Fruit fly (Drosophila melanogaster) whole organism, embryonic: Measurements from ENCODE around the gene CCT7.

Experiments
- Adf1 ChIP-seq: fragments of 200-800 bp; sonication (Bioruptor generic); IDR thresholded peaks from 2 replicates; pipeline ENCODE4 v1.3.6; 2022; ENCODE audit warnings: missing biosample characterization, missing genetic modification characterization
- Asciz ChIP-seq: fragments of 200-800 bp; sonication (Bioruptor generic); optimal IDR thresholded peaks from 2 replicates; lab custom pipeline; 2017; ENCODE audit warnings: missing biosample characterization, mild to moderate bottlenecking, missing genetic modification characterization, missing genetic modification reagents
- Atf-2 ChIP-seq: fragments of 200-800 bp; sonication (Bioruptor generic); optimal IDR thresholded peaks from 2 replicates; lab custom pipeline; 2016; ENCODE audit warnings: missing biosample characterization, missing genetic modification characterization
- Awh ChIP-seq: fragments of 200-800 bp; sonication (Bioruptor generic); IDR thresholded peaks from 2 replicates; pipeline ENCODE4, ENCODE4 v1.3.6; 2022; ENCODE audit warnings: missing biosample characterization, missing genetic modification characterization
- CG10267 ChIP-seq: fragments of 200-800 bp; sonication (Bioruptor generic); optimal IDR thresholded peaks from 2 replicates; lab custom pipeline; 2018; ENCODE audit warnings: missing biosample characterization, mild to moderate bottlenecking, missing genetic modification characterization, moderate library complexity
- CG12219 ChIP-seq: fragments of 200-800 bp; sonication (Bioruptor generic); optimal IDR thresholded peaks from 3 replicates; lab custom pipeline; 2018; ENCODE audit warnings: missing biosample characterization, mild to moderate bottlenecking, missing genetic modification characterization
- CG13123 ChIP-seq: fragments of 200-800 bp; sonication (Bioruptor generic); optimal IDR thresholded peaks from 2 replicates; lab custom pipeline; 2016; ENCODE audit warnings: missing biosample characterization, missing genetic modification characterization
- CG14014 ChIP-seq: fragments of 200-800 bp; sonication (Bioruptor generic); IDR thresholded peaks from 2 replicates; pipeline ENCODE4 v1.3.6; 2022; ENCODE audit warnings: missing biosample characterization, missing genetic modification characterization
- CG14710 ChIP-seq: fragments of 200-800 bp; sonication (Bioruptor generic); optimal IDR thresholded peaks from 3 replicates; lab custom pipeline; 2019; ENCODE audit warnings: missing biosample characterization, mild to moderate bottlenecking, missing genetic modification characterization, moderate library complexity
- CG15073 ChIP-seq: fragments of 200-800 bp; sonication (Bioruptor generic); optimal IDR thresholded peaks from 2 replicates; lab custom pipeline; 2016; ENCODE audit warnings: missing biosample characterization, missing genetic modification characterization
- CG15269 ChIP-seq: fragments of 200-800 bp; sonication (Bioruptor generic); optimal IDR thresholded peaks from 2 replicates; lab custom pipeline; 2018; ENCODE audit warnings: missing biosample characterization, mild to moderate bottlenecking, missing genetic modification characterization, moderate library complexity
- CG15696 ChIP-seq: fragments of 200-800 bp; sonication (Bioruptor generic); optimal IDR thresholded peaks from 2 replicates; lab custom pipeline; 2019; ENCODE audit warnings: missing biosample characterization, mild to moderate bottlenecking, missing genetic modification characterization, moderate library complexity
- CG16815 ChIP-seq: fragments of 200-800 bp; sonication (Bioruptor generic); optimal IDR thresholded peaks from 3 replicates; lab custom pipeline; 2017; ENCODE audit warnings: missing biosample characterization, mild to moderate bottlenecking, missing genetic modification characterization
- CG18262 ChIP-seq: fragments of 200-800 bp; optimal IDR thresholded peaks from 3 replicates; lab custom pipeline; 2019; ENCODE audit warnings: missing biosample characterization, mild to moderate bottlenecking, missing genetic modification characterization, moderate library complexity
- CG30403 ChIP-seq: fragments of 200-800 bp; sonication (Bioruptor generic); optimal IDR thresholded peaks from 3 replicates; lab custom pipeline; 2016; ENCODE audit warnings: missing biosample characterization, missing genetic modification characterization
- CG34376 ChIP-seq: fragments of 200-800 bp; sonication (Bioruptor generic); optimal IDR thresholded peaks from 2 replicates; lab custom pipeline; 2018; ENCODE audit warnings: missing biosample characterization, mild to moderate bottlenecking, missing genetic modification characterization
- CG4328 ChIP-seq: fragments of 200-800 bp; sonication (Bioruptor generic); optimal IDR thresholded peaks from 3 replicates; lab custom pipeline; 2017; ENCODE audit warnings: missing biosample characterization, missing genetic modification reagents, missing genetic modification characterization
- CG4617 ChIP-seq: fragments of 200-800 bp; sonication (Bioruptor generic); optimal IDR thresholded peaks from 3 replicates; lab custom pipeline; 2016; ENCODE audit warnings: missing biosample characterization, missing genetic modification characterization, borderline replicate concordance
- CG4730 ChIP-seq: fragments of 200-800 bp; sonication (Bioruptor generic); IDR thresholded peaks from 2 replicates; pipeline ENCODE4 v1.3.6; 2022; ENCODE audit warnings: missing biosample characterization, missing genetic modification characterization
- CG9876 ChIP-seq: fragments of 200-800 bp; sonication (Bioruptor generic); optimal IDR thresholded peaks from 2 replicates; lab custom pipeline; 2016; ENCODE audit warnings: missing biosample characterization, missing genetic modification characterization
- Doc3 ChIP-seq: fragments of 200-800 bp; sonication (Bioruptor generic); IDR thresholded peaks from 3 replicates; pipeline ENCODE4 v1.3.6; 2022; ENCODE audit warnings: missing biosample characterization, missing genetic modification characterization; ENCODE audit not compliant: partially characterized antibody
- Drgx ChIP-seq: fragments of 200-800 bp; sonication (Bioruptor generic); IDR thresholded peaks from 2 replicates; pipeline ENCODE4 v1.3.6; 2022; ENCODE audit warnings: missing biosample characterization, missing genetic modification characterization
- Elba2 ChIP-seq: fragments of 200-800 bp; sonication (Bioruptor generic); optimal IDR thresholded peaks from 3 replicates; lab custom pipeline; 2016; ENCODE audit warnings: missing biosample characterization, missing genetic modification characterization
- Fer1 ChIP-seq: fragments of 200-800 bp; sonication (Bioruptor generic); optimal IDR thresholded peaks from 2 replicates; lab custom pipeline; 2017; ENCODE audit warnings: missing biosample characterization, mild to moderate bottlenecking, missing genetic modification characterization
- Hr78 ChIP-seq, 2 experiments: fragments of 200-800 bp in 1 of 2; fragments of >200 bp in 1 of 2; sonication (Bioruptor generic) in 1 of 2; optimal IDR thresholded peaks; 2 replicates each; lab custom pipeline; 2017 to 2019; ENCODE audit warnings: missing biosample characterization in 2 of 2, missing genetic modification characterization in 2 of 2, mild to moderate bottlenecking in 1 of 2, moderate library complexity in 1 of 2
- Jarid2 ChIP-seq: fragments of 200-800 bp; sonication (Bioruptor generic); optimal IDR thresholded peaks from 3 replicates; lab custom pipeline; 2017; ENCODE audit warnings: mild to moderate bottlenecking, missing biosample characterization, missing genetic modification reagents, missing genetic modification characterization
- Poxn ChIP-seq: fragments of 200-800 bp; sonication (Bioruptor generic); IDR thresholded peaks from 2 replicates; pipeline ENCODE4 v1.3.6; 2022; ENCODE audit warnings: missing biosample characterization, missing genetic modification characterization
- Rfx ChIP-seq: fragments of 200-800 bp; sonication (Bioruptor generic); IDR thresholded peaks from 2 replicates; pipeline ENCODE4 v1.3.6; 2022; ENCODE audit warnings: missing biosample characterization, missing genetic modification characterization
- Sox102F ChIP-seq: fragments of 200-800 bp; sonication (Bioruptor generic); optimal IDR thresholded peaks from 2 replicates; lab custom pipeline; 2018; ENCODE audit warnings: missing biosample characterization, mild to moderate bottlenecking, missing genetic modification characterization, moderate library complexity
- YL-1 ChIP-seq: fragments of 200-800 bp; sonication (Bioruptor generic); optimal IDR thresholded peaks from 3 replicates; lab custom pipeline; 2017; ENCODE audit warnings: missing biosample characterization, mild to moderate bottlenecking, missing genetic modification characterization
- aop ChIP-seq: fragments of 200-800 bp; sonication (Bioruptor generic); IDR thresholded peaks from 2 replicates; pipeline ENCODE4 v1.3.6; 2022; ENCODE audit warnings: missing biosample characterization, missing genetic modification characterization
- chif ChIP-seq, 2 experiments: fragments of 200-800 bp; sonication (Bioruptor generic); optimal IDR thresholded peaks; 3 replicates each; lab custom pipeline; 2016; ENCODE audit warnings: missing biosample characterization in 2 of 2, missing genetic modification characterization in 2 of 2
- chinmo ChIP-seq: fragments of 200-800 bp; sonication (Bioruptor generic); IDR thresholded peaks from 4 replicates; pipeline ENCODE4 v1.3.6; 2022; ENCODE audit warnings: missing biosample characterization, missing genetic modification characterization; ENCODE audit not compliant: partially characterized antibody
- cwo ChIP-seq: fragments of 200-800 bp; sonication (Bioruptor generic); optimal IDR thresholded peaks from 3 replicates; lab custom pipeline; 2017; ENCODE audit warnings: missing biosample characterization, missing genetic modification characterization, mild to moderate bottlenecking, moderate library complexity, missing genetic modification reagents
- da ChIP-seq: fragments of 200-800 bp; sonication (Bioruptor generic); optimal IDR thresholded peaks from 2 replicates; lab custom pipeline; 2016; ENCODE audit warnings: missing biosample characterization, missing genetic modification characterization
- disco-r ChIP-seq: fragments of 200-800 bp; sonication (Bioruptor generic); optimal IDR thresholded peaks from 2 replicates; lab custom pipeline; 2016; ENCODE audit warnings: missing biosample characterization, missing genetic modification characterization
- en ChIP-seq: fragments of 200-800 bp; sonication (Bioruptor generic); optimal IDR thresholded peaks from 2 replicates; lab custom pipeline; 2016; ENCODE audit warnings: missing biosample characterization, missing genetic modification characterization
- gcm2 ChIP-seq: fragments of 200-800 bp; sonication (Bioruptor generic); optimal IDR thresholded peaks from 2 replicates; lab custom pipeline; 2016; ENCODE audit warnings: missing biosample characterization, missing genetic modification characterization
- gem ChIP-seq: fragments of 200-800 bp; sonication (Bioruptor generic); optimal IDR thresholded peaks from 2 replicates; lab custom pipeline; 2019; ENCODE audit warnings: missing biosample characterization, mild to moderate bottlenecking, missing genetic modification characterization, moderate library complexity
- grau ChIP-seq: fragments of 200-800 bp; optimal IDR thresholded peaks from 3 replicates; lab custom pipeline; 2019; ENCODE audit warnings: missing biosample characterization, mild to moderate bottlenecking, missing genetic modification characterization, moderate library complexity
- gsb ChIP-seq: fragments of 200-800 bp; sonication (Bioruptor generic); IDR thresholded peaks from 2 replicates; pipeline ENCODE4 v1.3.6; 2022; ENCODE audit warnings: missing biosample characterization, missing genetic modification characterization
- h ChIP-seq: fragments of >200 bp; optimal IDR thresholded peaks from 2 replicates; lab custom pipeline; 2017
- hkb ChIP-seq, 2 experiments: fragments of 200-800 bp in 1 of 2; fragments of >200 bp in 1 of 2; sonication (Bioruptor generic) in 1 of 2; IDR thresholded peaks in 1 of 2; optimal IDR thresholded peaks in 1 of 2; 2 replicates each; pipeline versions ENCODE4 v1.3.6 to Lab custom; 2017 to 2022; ENCODE audit warnings: missing biosample characterization in 1 of 2, missing genetic modification characterization in 1 of 2
- luna ChIP-seq: fragments of 200-800 bp; sonication (Bioruptor generic); optimal IDR thresholded peaks from 2 replicates; lab custom pipeline; 2016; ENCODE audit warnings: missing biosample characterization, missing genetic modification characterization
- maf-S ChIP-seq: fragments of 200-800 bp; sonication (Bioruptor generic); optimal IDR thresholded peaks from 2 replicates; lab custom pipeline; 2016; ENCODE audit warnings: missing biosample characterization, missing genetic modification characterization
- p53 ChIP-seq: fragments of 200-800 bp; sonication (Bioruptor generic); optimal IDR thresholded peaks from 2 replicates; lab custom pipeline; 2016; ENCODE audit warnings: missing biosample characterization, missing genetic modification characterization
- ranshi ChIP-seq: fragments of 200-800 bp; sonication (Bioruptor generic); IDR thresholded peaks from 2 replicates; pipeline ENCODE4 v1.3.6; 2022; ENCODE audit warnings: missing biosample characterization, missing genetic modification characterization
- sc ChIP-seq, 3 experiments: fragments of >200 bp in 2 of 3; fragments of 200-800 bp in 1 of 3; sonication (Bioruptor generic) in 1 of 3; optimal IDR thresholded peaks; 2 replicates in 2 of 3; 3 replicates in 1 of 3; lab custom pipeline; 2017; ENCODE audit warnings: mild to moderate bottlenecking in 1 of 3, missing biosample characterization in 1 of 3, missing genetic modification characterization in 1 of 3, missing genetic modification reagents in 1 of 3

Gene CCT7

DNA sequence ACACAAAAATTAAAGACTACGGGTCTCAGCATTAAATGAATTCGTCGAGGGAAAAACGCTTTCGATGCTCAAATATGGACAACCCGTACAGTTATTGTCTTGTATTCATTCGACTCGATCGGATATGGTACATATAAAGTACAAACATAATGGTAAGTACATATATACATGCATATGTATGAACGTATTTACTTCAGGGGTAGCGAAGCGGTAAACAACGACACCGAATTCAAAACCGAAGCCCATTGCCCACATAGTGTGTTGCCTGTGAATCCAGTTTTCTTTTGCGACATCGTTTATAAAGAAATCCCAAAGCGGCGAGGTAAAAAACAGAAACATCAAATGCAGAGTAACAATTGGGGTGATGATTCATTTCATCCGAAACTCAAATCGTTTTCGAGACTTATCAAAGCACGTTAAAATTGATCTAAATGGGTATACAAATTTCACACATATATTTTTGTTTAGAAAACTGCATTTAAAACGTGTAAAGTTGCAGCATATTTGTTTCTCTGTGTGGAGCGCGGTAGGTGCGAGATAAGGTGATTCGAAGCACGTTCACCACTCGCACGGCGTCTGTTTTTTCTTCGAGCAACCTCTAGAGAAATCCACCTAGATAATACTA is 11.1 kb downstream of the CCT7 start (continued):
- peak; percentile 36 for TF ChIP-seq CG12219 (GFP tag; lab: Kevin White, UChicago)
- TF ChIP-seq sc (optimal IDR thresholded peaks at IDR 0.05; lab: Kevin White, UChicago), result no peak
- TF ChIP-seq sc (GFP tag; optimal IDR thresholded peaks at IDR 0.05; lab: Kevin White, UChicago), result peak; percentile 14
- peak; percentile 7 for TF ChIP-seq maf-S (GFP tag; lab: Kevin White, UChicago)
- TF ChIP-seq CG15696 (tag; lab: Kevin White, UChicago), result no peak
- TF ChIP-seq Rfx (GFP tag; lab: Robert Waterston, UW), result peak; percentile 71; the same call in 1 of the 2 replicates
- peak; percentile 50 for TF ChIP-seq Asciz (GFP tag; lab: Kevin White, UChicago)
- no peak for TF ChIP-seq da (GFP tag; lab: Kevin White, UChicago)
- TF ChIP-seq gcm2 (GFP tag; lab: Kevin White, UChicago), result peak; percentile 41
- peak; percentile 37 for TF ChIP-seq grau
- TF ChIP-seq CG4328, result no peak
- peak in 1 of 2 experiments; percentile 38 for TF ChIP-seq chif (GFP tag; optimal IDR thresholded peaks at IDR 0.05; lab: Kevin White, UChicago)
- TF ChIP-seq aop (GFP tag; lab: Robert Waterston, UW), result no peak
- TF ChIP-seq CG15073 (GFP tag; lab: Kevin White, UChicago), result no peak
- peak; percentile 81; the same call in 1 of the 2 replicates for TF ChIP-seq Awh (GFP tag; lab: Robert Waterston, UW)
- no peak for TF ChIP-seq gsb
- 0 out of 2 replicates have a peak, but pooled peaks have one; percentile 28 for TF ChIP-seq CG4730 (GFP tag; lab: Robert Waterston, UW)
- TF ChIP-seq p53, result no peak
- TF ChIP-seq Adf1 (GFP tag; lab: Robert Waterston, UW), result no peak; the same call in 1 of the 2 replicates
- no peak for TF ChIP-seq CG34376 (GFP tag; lab: Kevin White, UChicago)
- TF ChIP-seq CG4617 (GFP tag; lab: Kevin White, UChicago), result no peak
- peak; percentile 94 for TF ChIP-seq Drgx (GFP tag; lab: Robert Waterston, UW)
- TF ChIP-seq cwo (GFP tag; lab: Kevin White, UChicago), result peak; percentile 71
- peak; percentile 42 for TF ChIP-seq Atf-2 (GFP tag; lab: Kevin White, UChicago)
- TF ChIP-seq YL-1, result no peak
- TF ChIP-seq disco-r, result no peak
- no peak for TF ChIP-seq Doc3 (GFP tag; lab: Robert Waterston, UW)
- peak; percentile 20 for TF ChIP-seq CG10267 (tag; lab: Kevin White, UChicago)
- peak in 1 of 2 experiments; percentile 36 for TF ChIP-seq Hr78 (GFP tag; optimal IDR thresholded peaks at IDR 0.05; lab: Kevin White, UChicago)
- TF ChIP-seq en (GFP tag; lab: Kevin White, UChicago), result no peak
- peak; percentile 32 for TF ChIP-seq CG14710
- TF ChIP-seq Jarid2 (GFP tag; lab: Kevin White, UChicago), result no peak
- TF ChIP-seq CG13123 (GFP tag; lab: Kevin White, UChicago), result no peak
- TF ChIP-seq h, result no peak
- peak; percentile 66 for TF ChIP-seq gem (tag; lab: Kevin White, UChicago)
- TF ChIP-seq Poxn (GFP tag; lab: Robert Waterston, UW), result no peak
- peak; percentile 55; the same call in 1 of the 2 replicates for TF ChIP-seq CG14014 (GFP tag; lab: Robert Waterston, UW)
- no peak for TF ChIP-seq Fer1
- no peak for TF ChIP-seq CG9876 (GFP tag; lab: Kevin White, UChicago)
- no peak for TF ChIP-seq CG16815 (GFP tag; lab: Kevin White, UChicago)
- TF ChIP-seq ranshi (GFP tag; lab: Robert Waterston, UW), result 0 out of 2 replicates have a peak, but pooled peaks have one; percentile 33
- peak; percentile 63 for TF ChIP-seq CG15269 (tag; lab: Kevin White, UChicago)
- TF ChIP-seq Elba2 (GFP tag; lab: Kevin White, UChicago), result no peak
- peak; percentile 67 for TF ChIP-seq Sox102F (GFP tag; lab: Kevin White, UChicago)
- no peak for TF ChIP-seq hkb (optimal IDR thresholded peaks at IDR 0.05; lab: Kevin White, UChicago)
- peak; percentile 64 for TF ChIP-seq hkb (GFP tag; IDR thresholded peaks at IDR 0.05; lab: Robert Waterston, UW)
- TF ChIP-seq chinmo, result 0 out of 4 replicates have a peak, but pooled peaks have one; percentile 13
- peak; percentile 49 for TF ChIP-seq CG30403 (GFP tag; lab: Kevin White, UChicago)
- TF ChIP-seq luna (GFP tag; lab: Kevin White, UChicago), result no peak
- TF ChIP-seq CG18262 (tag; lab: Kevin White, UChicago), result peak; percentile 26
